Worm (Caenorhabditis elegans) whole organism, L2 larva: Measurements from ENCODE around the gene W08G11.5.
A peak's percentile ranks its signal among the peaks of the same experiment; 100 is the strongest.

Source experiments
- fos-1 ChIP-seq: fragments of 150-350 bp; optimal IDR thresholded peaks from 2 replicates; lab custom pipeline; 2014; ENCODE audit warnings: missing biosample characterization, missing genetic modification characterization
- lsy-2 ChIP-seq, 2 experiments: fragments of 150-350 bp in 1 of 2; sonication (generic microtip) in 1 of 2; optimal IDR thresholded peaks; 2 replicates each; lab custom pipeline; 2014 to 2017; ENCODE audit warnings: missing biosample characterization in 2 of 2, missing genetic modification characterization in 2 of 2
- snpc-4 ChIP-seq: fragments of 150-350 bp; optimal IDR thresholded peaks from 2 replicates; lab custom pipeline; 2014; ENCODE audit warnings: missing biosample characterization, missing genetic modification characterization
- unc-62 ChIP-seq: fragments of 150-350 bp; optimal IDR thresholded peaks from 2 replicates; lab custom pipeline; 2014; ENCODE audit warnings: missing biosample characterization, missing genetic modification reagents, missing genetic modification characterization

DNA sequence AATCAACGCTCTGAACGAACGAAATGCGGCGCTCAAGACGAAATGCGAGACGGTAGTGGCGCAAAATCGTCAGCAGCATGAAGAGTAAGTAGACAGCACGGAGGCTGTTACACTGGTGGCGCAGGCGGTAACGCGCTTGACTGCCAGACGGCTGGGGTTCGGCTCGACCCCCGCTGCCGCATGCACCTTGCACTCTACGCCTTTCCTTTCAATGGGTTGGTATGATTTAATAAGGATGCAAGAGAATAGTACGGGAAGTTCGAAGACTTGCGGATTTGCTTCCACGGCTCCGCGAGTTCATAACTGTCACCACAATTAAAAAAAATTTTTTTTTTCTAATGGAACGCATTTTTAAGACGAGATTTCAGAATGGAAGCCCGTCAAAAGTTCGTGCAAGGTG lies 23.7 kb upstream of the W08G11.5 start:
- TF ChIP-seq fos-1 (tag; lab: Kevin White, UChicago) (peak; percentile 71), snpc-4 (peak; percentile 70), unc-62 (no peak), lsy-2 (tag; optimal IDR thresholded peaks at IDR 0.05; lab: Kevin White, UChicago) (peak; percentile 16 to 55)
